Worm (Caenorhabditis elegans) whole organism, early embryonic: ENCODE measurements around the gene T10B9.9.
"Not testable (repeated sequence)": the region's sequence is repeated elsewhere in the genome, so short reads cannot be mapped to it uniquely, and the experiment has no call there.

ENCODE experiments used
- B0310.2 ChIP-seq: sonication (generic microtip); optimal IDR thresholded peaks from 2 replicates; lab custom pipeline; 2016; ENCODE audit warnings: mild to moderate bottlenecking, missing genetic modification characterization, missing compliant biosample characterization
- F13C5.2 ChIP-seq: sonication (generic microtip); optimal IDR thresholded peaks from 2 replicates; lab custom pipeline; 2017; ENCODE audit warnings: mild to moderate bottlenecking, missing genetic modification characterization, inconsistent platforms, missing compliant biosample characterization
- aly-1 ChIP-seq: sonication (generic microtip); optimal IDR thresholded peaks from 2 replicates; lab custom pipeline; 2016; ENCODE audit warnings: missing genetic modification characterization, missing compliant biosample characterization
- ama-1 ChIP-seq: fragments of 150-350 bp; optimal IDR thresholded peaks from 2 replicates; lab custom pipeline; 2014
- ceh-13 ChIP-seq: fragments of 200-800 bp; sonication (Bioruptor generic); optimal IDR thresholded peaks from 2 replicates; lab custom pipeline; 2018; ENCODE audit warnings: mild to moderate bottlenecking, missing genetic modification characterization, missing compliant biosample characterization
- ceh-36 ChIP-seq: sonication (generic microtip); optimal IDR thresholded peaks from 2 replicates; lab custom pipeline; 2016; ENCODE audit warnings: missing genetic modification characterization, inconsistent platforms, missing compliant biosample characterization
- ets-7 ChIP-seq: sonication (generic microtip); optimal IDR thresholded peaks from 2 replicates; lab custom pipeline; 2016; ENCODE audit warnings: missing genotype, missing genetic modification characterization, missing compliant biosample characterization
- flt-1 ChIP-seq: fragments of 200-800 bp; sonication (Bioruptor generic); IDR thresholded peaks from 2 replicates; pipeline ENCODE4 v1.3.6; 2022; ENCODE audit warnings: missing genetic modification characterization, missing compliant biosample characterization
- hmbx-1 ChIP-seq: sonication (generic microtip); optimal IDR thresholded peaks from 2 replicates; lab custom pipeline; 2016; ENCODE audit warnings: mild to moderate bottlenecking, missing genetic modification characterization, missing compliant biosample characterization
- hmg-4 ChIP-seq: fragments of 200-800 bp; sonication (Bioruptor generic); optimal IDR thresholded peaks from 2 replicates; lab custom pipeline; 2018; ENCODE audit warnings: mild to moderate bottlenecking, missing genetic modification characterization, missing compliant biosample characterization
- hnd-1 ChIP-seq: sonication (generic microtip); optimal IDR thresholded peaks from 2 replicates; lab custom pipeline; 2016; ENCODE audit warnings: missing genetic modification characterization, missing compliant biosample characterization
- pes-1 ChIP-seq: fragments of 200-800 bp; sonication (Bioruptor generic); IDR thresholded peaks from 2 replicates; pipeline ENCODE4 v1.3.6; 2022; ENCODE audit warnings: missing genetic modification reagents, missing genetic modification characterization, missing compliant biosample characterization
- scrt-1 ChIP-seq: fragments of 200-800 bp; sonication (Bioruptor generic); IDR thresholded peaks from 2 replicates; pipeline ENCODE4 v1.3.6; 2022; ENCODE audit warnings: missing genetic modification characterization, missing compliant biosample characterization
- sea-1 ChIP-seq: fragments of 200-800 bp; sonication (Bioruptor generic); conservative IDR thresholded peaks from 2 replicates; pipeline ENCODE4 v1.3.6; 2022; ENCODE audit warnings: missing genetic modification characterization, missing compliant biosample characterization
- tbx-11 ChIP-seq: fragments of 200-800 bp; sonication (Bioruptor generic); IDR thresholded peaks from 2 replicates; pipeline ENCODE4 v1.3.6; 2022; ENCODE audit warnings: missing genetic modification characterization, missing compliant biosample characterization
- tbx-37 ChIP-seq: fragments of 200-800 bp; sonication (Bioruptor generic); conservative IDR thresholded peaks from 2 replicates; pipeline ENCODE4 v1.3.6; 2022; ENCODE audit warnings: missing genetic modification reagents, missing genetic modification characterization, missing compliant biosample characterization
- tra-4 ChIP-seq: sonication (generic microtip); optimal IDR thresholded peaks from 2 replicates; lab custom pipeline; 2017; ENCODE audit warnings: missing genetic modification characterization, missing compliant biosample characterization

T10B9.9 gene

DNA sequence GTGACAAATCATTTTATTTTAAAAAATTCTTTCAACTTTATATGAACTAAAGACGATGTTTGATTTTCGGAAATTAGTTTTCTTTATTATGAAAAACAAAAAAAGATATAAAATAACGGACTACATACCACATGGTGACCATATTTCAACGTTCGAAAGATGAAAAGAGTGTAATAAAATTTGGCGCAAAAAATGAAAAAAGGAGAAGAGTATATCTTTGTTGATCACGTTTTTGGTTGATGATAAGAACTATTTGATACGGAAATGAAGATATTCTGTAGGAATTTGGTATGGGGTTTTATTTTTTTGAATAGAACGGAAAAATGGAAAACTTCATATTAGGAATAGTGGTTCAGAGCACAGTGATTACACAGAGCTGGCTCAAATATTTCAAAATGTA, 22.6 kb downstream of the T10B9.9 start, which contains the start of gene Y53C12B.7:
Gene Y53C12B.7, minus strand, starts transcription at position 163 of the 400 bp plus-strand sequence.
- TF ChIP-seq hmbx-1 (tag; lab: Kevin White, UChicago) (no peak), hnd-1 (tag; lab: Kevin White, UChicago) (no peak), aly-1 (tag; lab: Kevin White, UChicago) (no peak), tbx-11 (GFP tag; lab: Robert Waterston, UW) (no peak), B0310.2 (no peak)

DNA sequence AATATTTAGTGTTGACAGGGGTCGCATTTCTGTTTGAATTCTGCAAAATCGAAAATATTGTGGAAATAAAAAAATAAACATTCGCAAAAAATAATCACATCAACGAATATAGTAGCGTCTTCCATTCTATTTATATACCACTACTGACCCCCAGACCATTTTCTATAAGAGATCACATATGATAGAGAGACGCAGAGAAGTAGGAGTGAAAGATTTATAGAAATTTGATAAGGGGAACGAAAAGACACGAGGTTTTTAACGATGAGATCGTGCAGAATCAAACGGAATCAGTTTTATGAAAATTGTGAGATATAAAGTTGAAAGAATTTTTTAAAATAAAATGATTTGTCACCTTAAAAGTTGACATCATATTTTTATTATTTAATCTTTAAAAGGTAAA, 23.4 kb downstream of the T10B9.9 start:
- TF ChIP-seq B0310.2: no peak
- TF ChIP-seq ceh-36 (tag; lab: Kevin White, UChicago): no peak
- TF ChIP-seq pes-1: no peak
- no peak for TF ChIP-seq aly-1 (tag; lab: Kevin White, UChicago)
- TF ChIP-seq sea-1: no peak
- no peak for TF ChIP-seq hmg-4 (GFP tag; lab: Kevin White, UChicago)
- no peak for TF ChIP-seq tra-4
- no peak for TF ChIP-seq ets-7

DNA sequence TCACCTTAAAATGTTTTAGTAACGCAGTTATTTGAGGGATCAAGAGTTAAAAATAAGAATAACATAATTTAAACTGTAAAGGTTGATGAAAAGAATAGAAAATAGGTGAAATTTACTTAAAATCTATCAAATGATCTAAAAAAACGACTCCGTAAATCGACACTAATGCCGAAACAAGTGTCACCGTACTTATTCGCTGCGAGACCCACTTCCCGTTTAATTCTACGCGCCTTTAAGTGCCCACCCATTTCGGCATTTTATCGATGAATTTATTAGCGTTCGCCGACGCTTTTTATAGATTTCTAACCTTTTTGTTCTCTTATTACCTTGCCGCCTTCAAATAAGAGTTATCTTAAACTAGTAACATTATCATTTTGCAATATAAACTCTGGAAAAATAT, 29.6 kb downstream of the T10B9.9 start, which contains the start of the genes Y53C12B.1 and nos-3:
Gene Y53C12B.1, minus strand, starts transcription at position 10 of the 400 bp plus-strand sequence.
Gene nos-3, plus strand, starts transcription at position 248 of the 400 bp plus-strand sequence.
- TF ChIP-seq tbx-37 (no peak), pes-1 (no peak), B0310.2 (no peak), F13C5.2 (tag; lab: Kevin White, UChicago) (no peak), tbx-11 (GFP tag; lab: Robert Waterston, UW) (no peak), flt-1 (GFP tag; lab: Robert Waterston, UW) (no peak), ceh-36 (tag; lab: Kevin White, UChicago) (no peak), scrt-1 (GFP tag; lab: Robert Waterston, UW) (no peak), ceh-13 (GFP tag; lab: Kevin White, UChicago) (no peak), tra-4 (no peak), sea-1 (no peak), ama-1 (lab: Kevin White, UChicago) (no peak), ets-7 (no peak)

DNA sequence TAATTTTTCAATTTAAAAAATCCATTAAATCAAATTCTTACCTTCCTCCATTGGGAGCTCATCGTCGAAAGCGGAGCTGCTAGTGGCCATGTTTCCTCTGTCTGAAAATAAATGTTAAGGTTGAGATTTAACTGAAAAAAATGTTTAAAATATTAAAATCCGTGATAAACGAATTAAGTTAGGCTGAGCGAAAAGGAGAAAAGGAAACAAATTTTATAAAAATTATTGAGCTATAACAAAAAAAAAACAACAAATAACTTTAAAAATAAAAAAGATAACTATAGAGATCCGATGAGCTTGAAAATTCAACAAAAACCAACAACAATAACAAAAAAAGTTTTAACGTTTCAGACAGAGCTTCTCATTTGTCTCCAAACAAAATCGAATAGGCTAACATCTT, 32.9 kb downstream of the T10B9.9 start, which contains the start of gene pno-1:
Gene pno-1, minus strand, starts transcription at position 101 of the 400 bp plus-strand sequence.
- TF ChIP-seq ceh-13 (GFP tag; lab: Kevin White, UChicago): no peak
- no peak for TF ChIP-seq tbx-37
- TF ChIP-seq pes-1: no peak
- no peak for TF ChIP-seq B0310.2
- no peak for TF ChIP-seq hmbx-1 (tag; lab: Kevin White, UChicago)
- TF ChIP-seq sea-1: no peak
- TF ChIP-seq ets-7: no peak

DNA sequence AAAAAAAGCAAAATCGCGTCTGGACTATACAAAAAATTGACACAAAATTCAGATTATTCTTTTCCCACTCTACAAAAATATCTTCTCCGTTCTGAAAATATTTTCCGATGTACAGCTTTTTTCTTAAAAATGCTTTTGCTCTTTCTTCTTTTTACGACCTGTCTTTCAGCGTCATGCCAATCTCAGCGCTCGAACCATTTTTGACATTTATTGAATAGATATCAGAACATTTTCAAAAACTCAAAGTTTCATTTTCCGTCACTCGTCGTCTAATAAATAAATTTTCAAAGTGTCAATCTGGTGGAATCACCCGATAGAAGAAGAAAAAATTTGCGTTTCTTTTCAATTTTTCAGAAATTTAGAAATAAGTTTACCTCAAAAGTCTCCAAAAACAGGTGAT, 34.3 kb downstream of the T10B9.9 start:
- TF ChIP-seq tra-4: no peak
- TF ChIP-seq aly-1 (tag; lab: Kevin White, UChicago): no peak
- TF ChIP-seq hmg-4 (GFP tag; lab: Kevin White, UChicago): no peak
- no peak for TF ChIP-seq ceh-13 (GFP tag; lab: Kevin White, UChicago)
- TF ChIP-seq hnd-1 (tag; lab: Kevin White, UChicago): no peak
- TF ChIP-seq ceh-36 (tag; lab: Kevin White, UChicago): no peak
- TF ChIP-seq hmbx-1 (tag; lab: Kevin White, UChicago): no peak
- TF ChIP-seq tbx-11 (GFP tag; lab: Robert Waterston, UW): no peak
- no peak for TF ChIP-seq tbx-37
- no peak for TF ChIP-seq B0310.2
- TF ChIP-seq flt-1 (GFP tag; lab: Robert Waterston, UW): no peak
- TF ChIP-seq ama-1 (lab: Kevin White, UChicago): no peak
- TF ChIP-seq pes-1: no peak
- no peak for TF ChIP-seq sea-1
- TF ChIP-seq scrt-1 (GFP tag; lab: Robert Waterston, UW): no peak
- TF ChIP-seq ets-7: no peak
- TF ChIP-seq F13C5.2 (tag; lab: Kevin White, UChicago): no peak

DNA sequence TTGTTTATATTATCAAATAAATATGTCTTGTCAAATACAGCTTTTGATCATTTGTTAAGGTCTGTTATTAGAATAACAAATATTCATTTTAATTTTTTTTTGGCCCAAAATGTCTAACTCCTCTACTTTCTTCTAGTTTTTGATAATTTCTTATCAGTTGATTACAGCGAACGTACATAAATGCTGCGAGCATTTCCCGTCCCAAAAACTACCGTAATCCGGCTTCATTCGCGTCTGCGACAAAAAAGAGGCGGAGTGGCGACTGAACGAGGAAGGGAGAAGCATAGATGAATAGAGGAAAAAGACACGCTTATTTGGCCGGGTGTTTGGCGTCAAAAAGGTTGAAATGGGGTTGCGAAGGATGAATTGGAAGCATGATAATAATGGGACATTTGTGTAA, 35.1 kb downstream of the T10B9.9 start:
- TF ChIP-seq B0310.2: no peak
- TF ChIP-seq hmg-4 (GFP tag; lab: Kevin White, UChicago): no peak
- no peak for TF ChIP-seq tra-4

DNA sequence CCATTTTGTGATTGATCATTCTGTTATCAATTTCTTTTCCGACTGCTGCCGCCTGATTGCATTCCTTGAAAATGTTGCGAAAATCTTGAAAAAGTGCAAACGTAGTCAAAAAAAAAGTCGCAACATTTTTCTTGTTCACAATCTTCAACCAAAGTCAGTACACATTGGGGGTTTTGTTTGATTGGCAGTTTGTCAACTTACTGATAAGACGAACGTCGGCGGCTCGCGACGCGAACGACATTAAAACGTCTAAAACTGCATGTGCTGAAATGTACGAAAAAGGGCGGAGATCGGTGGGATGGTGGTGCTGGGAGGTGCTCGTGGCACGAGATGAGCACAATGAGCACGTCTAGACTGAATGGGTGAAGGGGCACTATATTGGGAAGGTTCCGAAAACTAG, 36.9 kb downstream of the T10B9.9 start:
- TF ChIP-seq hmg-4 (GFP tag; lab: Kevin White, UChicago): no peak
- TF ChIP-seq F13C5.2 (tag; lab: Kevin White, UChicago): no peak
- TF ChIP-seq ets-7: no peak
- no peak for TF ChIP-seq hnd-1 (tag; lab: Kevin White, UChicago)

DNA sequence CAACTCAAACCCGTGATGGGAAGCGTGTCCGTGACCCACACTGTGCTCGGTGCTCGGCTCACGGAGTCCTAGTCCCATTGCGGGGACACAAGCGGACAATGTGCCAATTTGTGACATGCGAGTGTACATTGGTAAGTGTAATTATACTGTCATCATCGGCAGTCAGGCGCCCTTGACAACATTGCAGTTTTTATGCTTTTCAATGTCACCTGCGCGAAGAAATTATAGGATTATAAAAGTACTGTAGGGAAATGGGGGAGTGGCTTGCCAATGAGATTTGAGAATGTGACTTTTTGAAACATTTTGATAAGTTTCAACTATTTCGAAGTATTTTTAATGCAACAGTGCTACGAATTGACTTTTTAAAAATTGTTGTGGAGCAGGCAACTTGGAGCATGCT, 39.9 kb downstream of the T10B9.9 start:
- TF ChIP-seq hmbx-1 (tag; lab: Kevin White, UChicago) (no peak), hnd-1 (tag; lab: Kevin White, UChicago) (no peak), flt-1 (GFP tag; lab: Robert Waterston, UW) (no peak), sea-1 (no peak), F13C5.2 (tag; lab: Kevin White, UChicago) (no peak), ama-1 (lab: Kevin White, UChicago) (no peak)

DNA sequence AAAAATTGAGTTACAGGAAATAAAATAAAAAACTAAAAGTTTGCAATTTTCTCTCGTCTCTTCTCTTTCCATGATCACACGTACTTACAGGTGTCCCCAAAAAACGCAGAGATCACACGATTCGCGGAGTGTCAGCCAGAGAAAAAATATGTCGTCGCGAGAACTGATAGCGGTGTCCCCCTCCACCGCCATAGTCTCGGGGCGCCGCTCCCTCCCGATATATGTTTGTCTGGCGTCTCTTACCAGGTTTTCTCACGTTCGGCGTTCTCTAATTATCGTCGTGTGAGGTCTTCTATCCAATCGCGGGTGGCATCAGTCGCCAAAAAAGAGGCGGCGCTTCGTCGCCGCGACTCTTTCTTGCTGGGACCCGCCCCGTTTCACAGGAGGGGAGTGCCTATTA, 43.9 kb downstream of the T10B9.9 start, which contains the start of gene mab-3:
Gene mab-3, plus strand, starts transcription at position 328 of the 400 bp plus-strand sequence.
- not testable (repeated sequence) for TF ChIP-seq pes-1, B0310.2, tbx-37
